Fruit fly (Drosophila melanogaster): ENCODE results near the gene Cp110.

Gene Cp110

DNA sequence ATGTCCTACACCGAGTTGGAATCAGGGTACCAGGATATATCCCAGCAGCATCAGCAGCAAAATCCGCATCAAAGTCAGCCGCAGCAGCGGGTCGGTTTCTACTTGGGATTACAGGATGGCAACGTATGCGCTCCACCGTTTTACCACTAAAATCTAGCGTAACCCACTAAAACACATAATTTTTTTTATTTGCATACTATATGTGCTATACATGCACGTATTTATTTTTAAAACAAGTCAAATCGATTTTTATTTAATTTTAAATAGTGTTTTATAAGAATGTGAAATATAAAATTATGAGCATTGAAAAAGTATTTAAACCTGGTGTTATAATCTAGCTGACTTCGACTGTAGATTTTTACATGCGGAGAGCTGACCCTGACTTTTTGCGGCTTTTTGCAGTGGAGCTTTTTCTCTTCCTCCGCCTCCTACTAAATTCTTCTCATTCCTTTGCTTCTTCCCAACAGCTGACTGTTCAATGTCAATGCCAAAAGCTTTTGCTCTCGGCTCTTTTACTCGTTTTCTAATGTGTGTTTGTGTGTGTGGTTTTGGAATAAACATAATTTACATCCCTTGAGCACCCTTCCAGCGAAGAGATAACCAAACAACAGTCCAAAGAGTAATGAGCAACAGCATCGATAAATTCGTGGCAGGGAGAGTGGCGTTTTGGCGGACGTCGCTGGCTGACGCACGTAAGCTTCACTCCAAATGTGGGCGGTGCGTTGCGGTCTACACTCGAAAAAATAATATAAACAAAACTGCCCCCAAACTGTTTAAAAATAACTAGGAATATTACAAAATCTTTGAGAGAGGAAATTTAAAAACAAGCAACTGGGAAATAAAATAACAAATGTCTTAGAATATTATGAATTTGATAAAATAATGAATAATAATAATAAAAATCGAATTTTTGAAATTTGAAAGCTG lies 6.0 kb downstream of the Cp110 start:
- peak; percentile 89 for TF ChIP-seq kay (GFP tag; ENCODE audit: borderline replicate concordance)
- peak; percentile 9 for TF ChIP-seq CG7101 (tag; optimal IDR thresholded peaks at IDR 0.05)
- peak; percentile 27 for TF ChIP-seq tj (GFP tag; optimal IDR thresholded peaks at IDR 0.05)
- peak; percentile 11 for TF ChIP-seq cic (GFP tag; optimal IDR thresholded peaks at IDR 0.05)
- TF ChIP-seq bab1 (GFP tag; optimal IDR thresholded peaks at IDR 0.05): no peak
- peak; percentile 38 for TF ChIP-seq CG14711 (tag; optimal IDR thresholded peaks at IDR 0.05)

DNA sequence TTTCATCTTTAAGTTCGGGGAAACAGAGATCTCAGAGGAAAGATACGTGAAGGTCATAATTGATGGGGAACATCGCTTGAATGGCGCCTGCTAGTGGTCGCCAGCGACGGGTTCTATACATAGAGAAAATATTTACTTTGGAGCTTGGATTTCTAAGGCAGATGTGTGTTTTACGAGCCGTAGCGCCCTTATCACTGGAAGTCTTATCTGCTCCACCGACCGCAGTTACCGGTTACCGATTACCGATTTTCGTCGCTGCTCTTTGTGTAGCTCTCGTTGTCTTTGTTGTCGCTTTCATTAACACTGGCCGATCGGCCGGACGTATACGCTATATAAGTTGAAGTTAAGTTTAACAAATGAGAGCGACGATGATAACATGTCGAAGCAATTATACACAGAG lies 8.7 kb downstream of the Cp110 start:
- TF ChIP-seq ovo (GFP tag; optimal IDR thresholded peaks at IDR 0.05) (no peak), bab1 (GFP tag; optimal IDR thresholded peaks at IDR 0.05) (no peak), cic (GFP tag; optimal IDR thresholded peaks at IDR 0.05) (peak; percentile 72), Clk (GFP tag; optimal IDR thresholded peaks at IDR 0.05) (no peak), CG11617 (GFP tag; optimal IDR thresholded peaks at IDR 0.05) (no peak), CG1620 (GFP tag; optimal IDR thresholded peaks at IDR 0.05) (no peak), toe (GFP tag; optimal IDR thresholded peaks at IDR 0.05) (no peak), tj (GFP tag; optimal IDR thresholded peaks at IDR 0.05) (no peak)

DNA sequence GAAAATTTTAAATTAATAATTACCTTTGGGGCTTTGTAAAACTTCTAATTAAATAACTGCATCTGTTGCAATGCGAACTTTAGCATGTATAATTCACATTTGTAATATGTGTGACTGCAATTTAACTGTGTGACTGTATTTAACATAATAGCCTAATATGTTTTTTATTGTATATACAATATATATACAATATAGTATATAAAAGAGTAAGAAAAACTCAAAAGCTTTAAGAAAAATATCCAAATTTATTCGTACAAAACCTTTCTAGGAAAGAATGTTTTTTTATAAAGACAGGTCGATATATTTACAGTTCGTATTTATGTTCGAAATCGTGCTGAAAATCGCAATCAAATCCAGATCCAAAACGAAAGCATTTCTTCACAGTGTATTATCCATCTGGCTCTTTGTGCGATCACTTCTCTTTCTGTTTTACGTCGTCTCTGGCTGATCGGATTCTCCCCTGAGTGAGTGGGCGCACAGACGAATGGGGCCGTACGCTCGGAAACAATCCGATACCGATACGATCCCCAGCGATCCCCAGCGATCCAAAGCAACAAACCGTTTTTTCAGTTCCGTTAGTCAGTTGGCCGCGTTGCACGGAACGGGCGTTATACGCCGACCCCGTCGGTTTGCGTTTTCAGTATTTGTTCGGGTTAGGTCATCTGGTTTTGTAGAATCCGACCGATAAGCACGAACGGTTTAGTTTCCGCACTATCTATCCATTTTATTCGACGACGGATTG lies 9.3 kb downstream of the Cp110 start:
- peak; percentile 16 for TF ChIP-seq CG7045 (GFP tag; optimal IDR thresholded peaks at IDR 0.05)
- peak; percentile 44 for TF ChIP-seq bab1 (GFP tag; optimal IDR thresholded peaks at IDR 0.05)
- peak; percentile 90 for TF ChIP-seq CG11617 (GFP tag; optimal IDR thresholded peaks at IDR 0.05)
- peak; percentile 5 for TF ChIP-seq CG12768 (GFP tag; optimal IDR thresholded peaks at IDR 0.05)
- TF ChIP-seq pad (GFP tag; optimal IDR thresholded peaks at IDR 0.05): peak; percentile 66
- TF ChIP-seq kay (GFP tag; ENCODE audit: borderline replicate concordance): no peak
- peak; percentile 92 for TF ChIP-seq ovo (GFP tag; optimal IDR thresholded peaks at IDR 0.05)
- peak; percentile 12 for TF ChIP-seq cic (GFP tag; optimal IDR thresholded peaks at IDR 0.05)
- peak; percentile 6 for TF ChIP-seq Mnt (GFP tag; optimal IDR thresholded peaks at IDR 0.05)
- no peak for TF ChIP-seq cnc (optimal IDR thresholded peaks at IDR 0.05)
- TF ChIP-seq CG5204 (GFP tag; optimal IDR thresholded peaks at IDR 0.05): no peak
- peak; percentile 19 for TF ChIP-seq toe (GFP tag; optimal IDR thresholded peaks at IDR 0.05)
- TF ChIP-seq CG7101 (tag; optimal IDR thresholded peaks at IDR 0.05): peak; percentile 52
- TF ChIP-seq CG33017 (tag; optimal IDR thresholded peaks at IDR 0.05): peak; percentile 21
- no peak for TF ChIP-seq CG1620 (GFP tag; optimal IDR thresholded peaks at IDR 0.05)
- no peak for TF ChIP-seq Hr96 (GFP tag; optimal IDR thresholded peaks at IDR 0.05)
- TF ChIP-seq tj (GFP tag; optimal IDR thresholded peaks at IDR 0.05): peak; percentile 64

DNA sequence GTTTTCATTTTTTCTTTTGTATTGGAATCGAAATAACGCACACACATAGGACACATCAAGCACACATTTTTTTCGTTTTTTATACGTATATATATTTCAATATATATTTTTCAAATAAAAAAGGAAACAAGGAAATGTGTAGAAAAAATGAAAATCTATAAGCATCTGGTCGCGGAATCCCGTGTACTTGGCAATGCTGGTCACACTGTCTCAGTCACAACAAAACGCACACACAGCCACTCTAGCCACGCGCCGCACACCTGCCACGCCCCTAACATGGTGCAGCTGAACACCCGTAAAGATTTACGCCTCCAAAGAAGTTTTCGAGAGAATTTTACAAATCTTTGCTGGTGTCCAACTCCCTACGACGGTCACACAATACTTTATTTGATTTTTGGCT lies 17.7 kb downstream of the Cp110 start:
- TF ChIP-seq kay (GFP tag; ENCODE audit: borderline replicate concordance) (no peak), cnc (optimal IDR thresholded peaks at IDR 0.05) (no peak), CG12768 (GFP tag; optimal IDR thresholded peaks at IDR 0.05) (no peak), CG33017 (tag; optimal IDR thresholded peaks at IDR 0.05) (no peak), Mnt (GFP tag; optimal IDR thresholded peaks at IDR 0.05) (no peak), bab1 (GFP tag; optimal IDR thresholded peaks at IDR 0.05) (no peak), ovo (GFP tag; optimal IDR thresholded peaks at IDR 0.05) (no peak), CG7101 (tag; optimal IDR thresholded peaks at IDR 0.05) (no peak), Hr96 (GFP tag; optimal IDR thresholded peaks at IDR 0.05) (no peak)

- TF ChIP-seq pad (GFP tag; optimal IDR thresholded peaks at IDR 0.05) (no peak), CG7101 (tag; optimal IDR thresholded peaks at IDR 0.05) (no peak), tj (GFP tag; optimal IDR thresholded peaks at IDR 0.05) (no peak), CG7045 (GFP tag; optimal IDR thresholded peaks at IDR 0.05) (no peak), ovo (GFP tag; optimal IDR thresholded peaks at IDR 0.05) (no peak), CG11617 (GFP tag; optimal IDR thresholded peaks at IDR 0.05) (no peak), Crg-1 (GFP tag; optimal IDR thresholded peaks at IDR 0.05) (no peak), CG1620 (GFP tag; optimal IDR thresholded peaks at IDR 0.05) (no peak), cic (GFP tag; optimal IDR thresholded peaks at IDR 0.05) (no peak), bab1 (GFP tag; optimal IDR thresholded peaks at IDR 0.05) (no peak), Clk (GFP tag; optimal IDR thresholded peaks at IDR 0.05) (no peak), Hr96 (GFP tag; optimal IDR thresholded peaks at IDR 0.05) (no peak), CG12768 (GFP tag; optimal IDR thresholded peaks at IDR 0.05) (no peak), CG14711 (tag; optimal IDR thresholded peaks at IDR 0.05) (no peak), kay (GFP tag; ENCODE audit: borderline replicate concordance) (no peak), CG5204 (GFP tag; optimal IDR thresholded peaks at IDR 0.05) (no peak), CG33017 (tag; optimal IDR thresholded peaks at IDR 0.05) (no peak), Mnt (GFP tag; optimal IDR thresholded peaks at IDR 0.05) (no peak), toe (GFP tag; optimal IDR thresholded peaks at IDR 0.05) (no peak), cnc (optimal IDR thresholded peaks at IDR 0.05) (no peak)
Measured at dm6 chrX:22502225-22502624, 20.3 kb downstream of the Cp110 start.

dm6 chrX:22509085-22509484 lies 27.2 kb downstream of the Cp110 start:
- no peak for TF ChIP-seq CG5204 (GFP tag; optimal IDR thresholded peaks at IDR 0.05)
- no peak for TF ChIP-seq cic (GFP tag; optimal IDR thresholded peaks at IDR 0.05)
- TF ChIP-seq toe (GFP tag; optimal IDR thresholded peaks at IDR 0.05): no peak
- no peak for TF ChIP-seq cnc (optimal IDR thresholded peaks at IDR 0.05)
- TF ChIP-seq CG1620 (GFP tag; optimal IDR thresholded peaks at IDR 0.05): no peak
- no peak for TF ChIP-seq pad (GFP tag; optimal IDR thresholded peaks at IDR 0.05)
- TF ChIP-seq Hr96 (GFP tag; optimal IDR thresholded peaks at IDR 0.05): no peak
- no peak for TF ChIP-seq Mnt (GFP tag; optimal IDR thresholded peaks at IDR 0.05)
- TF ChIP-seq CG12768 (GFP tag; optimal IDR thresholded peaks at IDR 0.05): no peak
- TF ChIP-seq CG7101 (tag; optimal IDR thresholded peaks at IDR 0.05): no peak
- no peak for TF ChIP-seq Crg-1 (GFP tag; optimal IDR thresholded peaks at IDR 0.05)
